Fruit fly (Drosophila melanogaster) whole organism, prepupa: Measurements from ENCODE around the gene CG14042.

ENCODE experiments used
- Blimp-1 ChIP-seq: fragments of 200-800 bp; sonication (Bioruptor generic); optimal IDR thresholded peaks from 3 replicates; lab custom pipeline; 2017; ENCODE audit warnings: missing biosample characterization, missing genetic modification characterization, mild to moderate bottlenecking, moderate library complexity, missing genetic modification reagents
- CG11294 ChIP-seq: fragments of 200-800 bp; sonication (Bioruptor generic); IDR thresholded peaks from 2 replicates; pipeline ENCODE4 v1.3.6; 2022; ENCODE audit warnings: missing biosample characterization, missing genetic modification characterization
- CG11902 ChIP-seq: fragments of 200-800 bp; sonication (Bioruptor generic); optimal IDR thresholded peaks from 3 replicates; lab custom pipeline; 2016; ENCODE audit warnings: missing biosample characterization, missing genetic modification characterization
- CG32006 ChIP-seq: fragments of 200-800 bp; sonication (Bioruptor generic); optimal IDR thresholded peaks from 3 replicates; lab custom pipeline; 2017; ENCODE audit warnings: missing biosample characterization, mild to moderate bottlenecking, missing genetic modification characterization
- CG6854 ChIP-seq: fragments of 200-800 bp; sonication (Bioruptor generic); optimal IDR thresholded peaks from 2 replicates; lab custom pipeline; 2017; ENCODE audit warnings: missing biosample characterization, mild to moderate bottlenecking, missing genetic modification characterization
- Ets21C ChIP-seq: fragments of 200-800 bp; sonication (Bioruptor generic); optimal IDR thresholded peaks from 3 replicates; lab custom pipeline; 2016; ENCODE audit warnings: missing biosample characterization, missing genetic modification characterization
- Hr39 ChIP-seq: fragments of 200-800 bp; sonication (Bioruptor generic); optimal IDR thresholded peaks from 2 replicates; lab custom pipeline; 2016; ENCODE audit warnings: missing biosample characterization, missing genetic modification characterization
- Hr4 ChIP-seq: fragments of 200-800 bp; sonication (Bioruptor generic); optimal IDR thresholded peaks from 3 replicates; lab custom pipeline; 2016; ENCODE audit warnings: missing biosample characterization, missing genetic modification characterization
- Sox102F ChIP-seq: fragments of 200-800 bp; sonication (Bioruptor generic); optimal IDR thresholded peaks from 2 replicates; lab custom pipeline; 2016; ENCODE audit warnings: missing biosample characterization, mild to moderate bottlenecking, missing genetic modification characterization
- net ChIP-seq: fragments of 200-800 bp; sonication (Bioruptor generic); optimal IDR thresholded peaks from 3 replicates; lab custom pipeline; 2016; ENCODE audit warnings: missing biosample characterization, missing genetic modification characterization
- pdm3 ChIP-seq: fragments of 200-800 bp; sonication (Bioruptor generic); optimal IDR thresholded peaks from 3 replicates; lab custom pipeline; 2016; ENCODE audit warnings: missing biosample characterization, missing genetic modification characterization
- topi ChIP-seq: fragments of 200-800 bp; sonication (Bioruptor generic); optimal IDR thresholded peaks from 3 replicates; lab custom pipeline; 2016; ENCODE audit warnings: missing biosample characterization, missing genetic modification characterization

DNA sequence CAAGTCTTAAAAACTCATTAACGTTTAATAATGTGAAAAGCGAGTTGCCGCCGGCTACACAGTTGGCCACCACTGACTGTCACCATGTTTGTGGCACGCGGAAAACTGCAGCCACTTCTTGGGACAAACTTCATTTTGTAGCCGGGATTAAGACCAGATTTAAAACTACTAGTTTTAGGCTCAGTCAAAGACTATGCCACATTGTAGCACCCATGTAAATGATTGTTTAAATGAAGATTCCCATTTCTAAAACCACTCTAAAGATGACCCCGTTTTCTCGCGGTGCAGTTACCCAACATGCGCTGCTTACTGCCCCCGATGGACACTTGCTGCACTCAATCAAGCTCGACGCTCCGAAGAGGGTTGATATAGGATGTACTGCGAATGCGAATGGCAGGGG, 52.8 kb downstream of the CG14042 start:
- TF ChIP-seq CG32006 (peak; percentile 77), topi (peak; percentile 12), CG11294 (GFP tag; lab: Robert Waterston, UW) (peak; percentile 16; the same call in 1 of the 2 replicates), net (GFP tag; lab: Kevin White, UChicago) (peak; percentile 26), Hr4 (GFP tag; lab: Kevin White, UChicago) (no peak), CG11902 (GFP tag; lab: Kevin White, UChicago) (no peak), pdm3 (GFP tag; lab: Kevin White, UChicago) (peak; percentile 42), Hr39 (GFP tag; lab: Kevin White, UChicago) (no peak), Blimp-1 (GFP tag; lab: Kevin White, UChicago) (no peak), Sox102F (GFP tag; lab: Kevin White, UChicago) (no peak), Ets21C (GFP tag; lab: Kevin White, UChicago) (no peak), CG6854 (GFP tag; lab: Kevin White, UChicago) (no peak)
